Fruit fly (Drosophila melanogaster) whole organism, embryonic: ENCODE data around the gene NijC.

Experiments used
- B-H2 ChIP-seq: fragments of 200-800 bp; sonication (Bioruptor generic); optimal IDR thresholded peaks from 2 replicates; lab custom pipeline; 2018; ENCODE audit warnings: missing biosample characterization, mild to moderate bottlenecking, missing genetic modification characterization
- CG10431 ChIP-seq: fragments of 200-800 bp; sonication (Bioruptor generic); optimal IDR thresholded peaks from 3 replicates; lab custom pipeline; 2018; ENCODE audit warnings: missing biosample characterization, mild to moderate bottlenecking, missing genetic modification characterization
- CG10565 ChIP-seq: fragments of 200-800 bp; sonication (Bioruptor generic); optimal IDR thresholded peaks from 3 replicates; lab custom pipeline; 2016; ENCODE audit warnings: missing biosample characterization, mild to moderate bottlenecking, missing genetic modification characterization
- CG11398 ChIP-seq: fragments of 200-800 bp; sonication (Bioruptor generic); optimal IDR thresholded peaks from 2 replicates; lab custom pipeline; 2016; ENCODE audit warnings: missing biosample characterization, missing genetic modification characterization
- CG11723 ChIP-seq: fragments of 200-800 bp; sonication (Bioruptor generic); optimal IDR thresholded peaks from 2 replicates; lab custom pipeline; 2017; ENCODE audit warnings: missing biosample characterization, mild to moderate bottlenecking, missing genetic modification characterization
- CG12155 ChIP-seq: fragments of 200-800 bp; sonication (Bioruptor generic); optimal IDR thresholded peaks from 3 replicates; lab custom pipeline; 2016; ENCODE audit warnings: missing biosample characterization, missing genetic modification characterization
- CG13123 ChIP-seq: fragments of 200-800 bp; sonication (Bioruptor generic); optimal IDR thresholded peaks from 2 replicates; lab custom pipeline; 2016; ENCODE audit warnings: missing biosample characterization, missing genetic modification characterization
- CG13624 ChIP-seq: fragments of 200-800 bp; sonication (Bioruptor generic); optimal IDR thresholded peaks from 2 replicates; lab custom pipeline; 2016; ENCODE audit warnings: missing biosample characterization, missing genetic modification characterization
- CG14441 ChIP-seq: fragments of 200-800 bp; sonication (Bioruptor generic); IDR thresholded peaks from 2 replicates; pipeline ENCODE4 v1.3.6; 2022; ENCODE audit warnings: missing biosample characterization, missing genetic modification characterization
- CG15073 ChIP-seq: fragments of 200-800 bp; sonication (Bioruptor generic); optimal IDR thresholded peaks from 2 replicates; lab custom pipeline; 2016; ENCODE audit warnings: missing biosample characterization, missing genetic modification characterization
- CG17385 ChIP-seq: fragments of 200-800 bp; sonication (Bioruptor generic); optimal IDR thresholded peaks from 3 replicates; lab custom pipeline; 2018; ENCODE audit warnings: missing biosample characterization, mild to moderate bottlenecking, missing genetic modification characterization
- CG17829 ChIP-seq: fragments of 200-800 bp; optimal IDR thresholded peaks from 2 replicates; lab custom pipeline; 2019; ENCODE audit warnings: missing biosample characterization, mild to moderate bottlenecking, missing genetic modification characterization, moderate library complexity
- CG2129 ChIP-seq: fragments of 200-800 bp; sonication (Bioruptor generic); IDR thresholded peaks from 2 replicates; pipeline ENCODE4 v1.3.6; 2022; ENCODE audit warnings: missing biosample characterization, missing genetic modification characterization; ENCODE audit not compliant: partially characterized antibody
- CG31365 ChIP-seq: fragments of 200-800 bp; sonication (Bioruptor generic); optimal IDR thresholded peaks from 2 replicates; lab custom pipeline; 2018; ENCODE audit warnings: missing biosample characterization, mild to moderate bottlenecking, missing genetic modification characterization
- CG3281 ChIP-seq: fragments of 200-800 bp; sonication (Bioruptor generic); optimal IDR thresholded peaks from 3 replicates; lab custom pipeline; 2017; ENCODE audit warnings: missing biosample characterization, mild to moderate bottlenecking, missing genetic modification characterization
- CG4328 ChIP-seq: fragments of 200-800 bp; sonication (Bioruptor generic); optimal IDR thresholded peaks from 3 replicates; lab custom pipeline; 2017; ENCODE audit warnings: missing biosample characterization, missing genetic modification reagents, missing genetic modification characterization
- CG5953 ChIP-seq: fragments of 200-800 bp; sonication (Bioruptor generic); IDR thresholded peaks from 2 replicates; pipeline ENCODE4 v1.3.6; 2022; ENCODE audit warnings: missing biosample characterization, missing genetic modification characterization
- CG7839 ChIP-seq: fragments of 200-800 bp; sonication (Bioruptor generic); optimal IDR thresholded peaks from 3 replicates; lab custom pipeline; 2018; ENCODE audit warnings: missing biosample characterization, mild to moderate bottlenecking, missing genetic modification characterization, moderate library complexity
- CG8290 ChIP-seq, 3 experiments: fragments of 200-800 bp; sonication (Bioruptor generic); optimal IDR thresholded peaks; 2 replicates each; lab custom pipeline; 2016 to 2019; ENCODE audit warnings: missing biosample characterization in 3 of 3, missing genetic modification characterization in 3 of 3, mild to moderate bottlenecking in 2 of 3, moderate library complexity in 1 of 3
- CG8944 ChIP-seq: fragments of 200-800 bp; sonication (Bioruptor generic); optimal IDR thresholded peaks from 3 replicates; lab custom pipeline; 2016; ENCODE audit warnings: missing biosample characterization, missing genetic modification characterization
- CrebB ChIP-seq: fragments of 200-800 bp; sonication (Bioruptor generic); optimal IDR thresholded peaks from 3 replicates; lab custom pipeline; 2018; ENCODE audit warnings: missing biosample characterization, mild to moderate bottlenecking, missing genetic modification characterization
- Dfd ChIP-seq, 2 experiments: fragments of >200 bp; optimal IDR thresholded peaks; 2 replicates each; lab custom pipeline; 2017; ENCODE audit warnings: missing biosample characterization in 2 of 2, missing genetic modification characterization in 2 of 2
- Gsc ChIP-seq: fragments of 200-800 bp; sonication (Bioruptor generic); IDR thresholded peaks from 2 replicates; pipeline ENCODE4 v1.3.6; 2022; ENCODE audit warnings: missing biosample characterization, missing genetic modification characterization
- Hand ChIP-seq: fragments of 200-800 bp; sonication (Bioruptor generic); optimal IDR thresholded peaks from 2 replicates; lab custom pipeline; 2017; ENCODE audit warnings: mild to moderate bottlenecking, missing biosample characterization, missing genetic modification reagents, missing genetic modification characterization
- HmgZ ChIP-seq: fragments of 200-800 bp; sonication (Bioruptor generic); optimal IDR thresholded peaks from 2 replicates; lab custom pipeline; 2018; ENCODE audit warnings: missing biosample characterization, mild to moderate bottlenecking, missing genetic modification characterization
- Kr ChIP-seq: fragments of 200-800 bp; sonication (Bioruptor generic); optimal IDR thresholded peaks from 2 replicates; lab custom pipeline; 2017; ENCODE audit warnings: missing biosample characterization, mild to moderate bottlenecking, missing genetic modification characterization
- Poxn ChIP-seq: fragments of 200-800 bp; sonication (Bioruptor generic); IDR thresholded peaks from 2 replicates; pipeline ENCODE4 v1.3.6; 2022; ENCODE audit warnings: missing biosample characterization, missing genetic modification characterization
- Sry-β ChIP-seq: fragments of 200-800 bp; sonication (Bioruptor generic); optimal IDR thresholded peaks from 2 replicates; lab custom pipeline; 2018; ENCODE audit warnings: missing biosample characterization, mild to moderate bottlenecking, missing genetic modification characterization, moderate library complexity
- ac ChIP-seq: fragments of 200-800 bp; sonication (Bioruptor generic); optimal IDR thresholded peaks from 3 replicates; lab custom pipeline; 2017; ENCODE audit warnings: missing biosample characterization, mild to moderate bottlenecking, missing genetic modification characterization
- bab2 ChIP-seq: fragments of 200-800 bp; sonication (Bioruptor generic); optimal IDR thresholded peaks from 2 replicates; lab custom pipeline; 2016; ENCODE audit warnings: missing biosample characterization, missing genetic modification characterization
- br ChIP-seq: fragments of >200 bp; optimal IDR thresholded peaks from 2 replicates; lab custom pipeline; 2017
- chif ChIP-seq, 2 experiments: fragments of 200-800 bp; sonication (Bioruptor generic); optimal IDR thresholded peaks; 3 replicates each; lab custom pipeline; 2016; ENCODE audit warnings: missing biosample characterization in 2 of 2, missing genetic modification characterization in 2 of 2
- ci ChIP-seq: fragments of 200-800 bp; sonication (Bioruptor generic); IDR thresholded peaks from 3 replicates; pipeline ENCODE4 v1.3.6; 2022; ENCODE audit warnings: missing biosample characterization, missing genetic modification characterization
- dmrt11E ChIP-seq: fragments of 200-800 bp; sonication (Bioruptor generic); optimal IDR thresholded peaks from 3 replicates; lab custom pipeline; 2018; ENCODE audit warnings: missing biosample characterization, mild to moderate bottlenecking, missing genetic modification characterization, moderate library complexity
- en ChIP-seq: fragments of 200-800 bp; sonication (Bioruptor generic); optimal IDR thresholded peaks from 2 replicates; lab custom pipeline; 2016; ENCODE audit warnings: missing biosample characterization, missing genetic modification characterization
- eve ChIP-seq, 2 experiments: fragments of >200 bp; optimal IDR thresholded peaks; 2 replicates each; lab custom pipeline; 2017; ENCODE audit warnings: missing biosample characterization in 2 of 2, missing genetic modification characterization in 2 of 2
- gce ChIP-seq: fragments of 200-800 bp; sonication (Bioruptor generic); IDR thresholded peaks from 3 replicates; pipeline ENCODE4 v1.3.6; 2022; ENCODE audit warnings: missing biosample characterization, missing genetic modification characterization
- ham ChIP-seq: fragments of 200-800 bp; sonication (Bioruptor generic); IDR thresholded peaks from 2 replicates; pipeline ENCODE4 v1.3.6; 2022; ENCODE audit warnings: missing biosample characterization, missing genetic modification characterization
- hth ChIP-seq: fragments of >200 bp; optimal IDR thresholded peaks from 2 replicates; lab custom pipeline; 2017; ENCODE audit warnings: inconsistent platforms
- jumu ChIP-seq: fragments of 200-800 bp; sonication (Bioruptor generic); optimal IDR thresholded peaks from 3 replicates; lab custom pipeline; 2016; ENCODE audit warnings: missing biosample characterization, missing genetic modification characterization
- lilli ChIP-seq: fragments of 200-800 bp; sonication (Bioruptor generic); optimal IDR thresholded peaks from 3 replicates; lab custom pipeline; 2016; ENCODE audit warnings: missing biosample characterization, missing genetic modification characterization
- luna ChIP-seq: fragments of 200-800 bp; sonication (Bioruptor generic); optimal IDR thresholded peaks from 2 replicates; lab custom pipeline; 2016; ENCODE audit warnings: missing biosample characterization, missing genetic modification characterization
- otp ChIP-seq: fragments of 200-800 bp; sonication (Bioruptor generic); IDR thresholded peaks from 3 replicates; pipeline ENCODE4, ENCODE4 v1.3.6; 2022; ENCODE audit warnings: missing biosample characterization, missing genetic modification characterization
- pfk ChIP-seq: fragments of 200-800 bp; sonication (Bioruptor generic); optimal IDR thresholded peaks from 2 replicates; lab custom pipeline; 2018; ENCODE audit warnings: missing biosample characterization, mild to moderate bottlenecking, missing genetic modification characterization, moderate library complexity
- rib ChIP-seq: fragments of 200-800 bp; sonication (Bioruptor generic); IDR thresholded peaks from 2 replicates; pipeline ENCODE4 v1.3.6; 2022; ENCODE audit warnings: missing biosample characterization, missing genetic modification characterization
- shn ChIP-seq: fragments of 200-800 bp; sonication (Bioruptor generic); optimal IDR thresholded peaks from 3 replicates; lab custom pipeline; 2016; ENCODE audit warnings: missing biosample characterization, missing genetic modification characterization
- tio ChIP-seq: fragments of 200-800 bp; sonication (Bioruptor generic); optimal IDR thresholded peaks from 2 replicates; lab custom pipeline; 2017; ENCODE audit warnings: missing biosample characterization, missing genetic modification characterization, inconsistent platforms
- tll ChIP-seq, 2 experiments: fragments of 200-800 bp in 1 of 2; fragments of >200 bp in 1 of 2; sonication (Bioruptor generic) in 1 of 2; optimal IDR thresholded peaks; 2 replicates each; lab custom pipeline; 2017 to 2019; ENCODE audit warnings: missing biosample characterization in 2 of 2, missing genetic modification characterization in 2 of 2, mild to moderate bottlenecking in 1 of 2, moderate library complexity in 1 of 2
- wdn ChIP-seq: fragments of 200-800 bp; sonication (Bioruptor generic); IDR thresholded peaks from 2 replicates; pipeline ENCODE4 v1.3.6; 2022; ENCODE audit warnings: missing biosample characterization, missing genetic modification characterization
- yki ChIP-seq: fragments of >200 bp; optimal IDR thresholded peaks from 3 replicates; lab custom pipeline; 2018

The NijC gene

DNA sequence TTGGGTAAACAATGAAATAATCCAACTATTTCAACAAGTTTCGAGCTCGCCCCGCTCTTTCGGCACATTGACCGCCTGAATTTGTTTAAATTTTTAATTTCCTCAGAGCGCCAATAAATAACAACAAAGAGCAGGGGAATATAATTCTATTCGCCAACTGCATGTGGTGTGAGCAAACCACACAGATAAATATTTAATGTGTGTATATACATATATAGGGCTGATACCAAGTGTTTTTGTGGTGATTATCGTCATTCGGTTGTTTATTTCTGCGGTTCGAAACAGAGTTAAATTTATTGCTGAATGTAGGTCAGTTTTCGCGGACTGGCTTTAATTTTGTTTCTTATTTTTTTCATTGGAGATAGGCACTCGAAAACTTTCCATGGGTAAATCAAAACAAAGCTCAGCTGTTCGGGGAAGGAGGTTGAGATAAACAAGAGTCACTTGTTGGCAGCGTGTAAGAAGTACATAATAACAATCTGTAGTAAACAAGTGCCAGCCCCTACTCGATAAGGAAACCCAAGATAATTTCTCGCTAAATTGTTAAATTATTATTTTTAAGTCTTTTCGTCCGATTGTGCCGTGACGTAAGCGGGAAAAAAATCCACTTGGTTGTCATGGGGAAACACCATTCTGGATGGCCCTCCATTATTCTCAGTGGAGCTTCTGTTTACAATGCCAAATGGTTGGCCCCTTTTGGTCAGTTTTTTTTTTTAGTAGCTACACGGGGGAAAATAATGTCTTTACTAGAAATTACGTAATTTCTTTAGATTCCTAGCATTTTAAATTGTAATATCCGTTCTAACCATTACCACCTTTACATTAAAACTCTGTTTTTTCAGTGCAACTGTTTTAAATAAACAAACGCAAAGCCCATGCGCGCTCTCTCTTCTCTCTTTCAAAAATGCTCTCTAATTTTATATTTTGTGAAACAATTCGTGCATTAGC, 22.9 kb downstream of the NijC start (continued):
- no peak for TF ChIP-seq Kr
- peak; percentile 12 for TF ChIP-seq jumu
- TF ChIP-seq CG13123 (GFP tag; lab: Kevin White, UChicago): no peak
- no peak for TF ChIP-seq CG10565
- TF ChIP-seq Sry-β: no peak
- no peak for TF ChIP-seq hth (lab: Kevin White, UChicago)
- TF ChIP-seq chif (GFP tag; optimal IDR thresholded peaks at IDR 0.05; lab: Kevin White, UChicago): peak; percentile 21 to 41
- peak; percentile 27; the same call in 1 of the 2 replicates for TF ChIP-seq CG5953 (GFP tag; lab: Robert Waterston, UW)
- TF ChIP-seq en (GFP tag; lab: Kevin White, UChicago): no peak
- TF ChIP-seq dmrt11E: no peak
- TF ChIP-seq bab2: peak; percentile 44
- TF ChIP-seq Dfd (GFP tag; optimal IDR thresholded peaks at IDR 0.05; lab: Kevin White, UChicago): no peak
- no peak for TF ChIP-seq gce (GFP tag; lab: Robert Waterston, UW)
- no peak for TF ChIP-seq CG10431 (GFP tag; lab: Kevin White, UChicago)
- peak; percentile 49 for TF ChIP-seq CG13624 (GFP tag; lab: Kevin White, UChicago)
- TF ChIP-seq luna (GFP tag; lab: Kevin White, UChicago): peak; percentile 41
- peak; percentile 72 for TF ChIP-seq CG14441 (GFP tag; lab: Robert Waterston, UW)
- TF ChIP-seq CG15073 (GFP tag; lab: Kevin White, UChicago): no peak
- no peak for TF ChIP-seq ac (GFP tag; lab: Kevin White, UChicago)
- TF ChIP-seq CrebB: no peak
- no peak for TF ChIP-seq ham (GFP tag; lab: Robert Waterston, UW)
- TF ChIP-seq lilli (GFP tag; lab: Kevin White, UChicago): peak; percentile 71
- no peak for TF ChIP-seq yki (lab: Kevin White, UChicago)
- TF ChIP-seq tio (GFP tag; lab: Kevin White, UChicago): peak; percentile 22
- TF ChIP-seq CG12155 (GFP tag; lab: Kevin White, UChicago): peak; percentile 41
- no peak for TF ChIP-seq tll (GFP tag; optimal IDR thresholded peaks at IDR 0.05; lab: Kevin White, UChicago)
- TF ChIP-seq Gsc (GFP tag; lab: Robert Waterston, UW): no peak
- peak; percentile 52; the same call in 2 of the 3 replicates for TF ChIP-seq ci (GFP tag; lab: Robert Waterston, UW)
- peak; percentile 4 for TF ChIP-seq shn (GFP tag; lab: Kevin White, UChicago)
- peak; percentile 54 for TF ChIP-seq Hand
- peak; percentile 39 for TF ChIP-seq CG8944 (GFP tag; lab: Kevin White, UChicago)
- TF ChIP-seq CG7839 (tag; lab: Kevin White, UChicago): peak; percentile 61
- peak; percentile 27 for TF ChIP-seq rib (GFP tag; lab: Robert Waterston, UW)
- peak; percentile 13 for TF ChIP-seq CG11723 (GFP tag; lab: Kevin White, UChicago)
- TF ChIP-seq CG8290 (GFP tag; optimal IDR thresholded peaks at IDR 0.05; lab: Kevin White, UChicago): no peak
- no peak for TF ChIP-seq CG8290 (tag; optimal IDR thresholded peaks at IDR 0.05; lab: Kevin White, UChicago)
- TF ChIP-seq CG4328 (GFP tag; lab: Kevin White, UChicago): peak; percentile 14
- TF ChIP-seq wdn (GFP tag; lab: Robert Waterston, UW): peak; percentile 68; the same call in 1 of the 2 replicates
- no peak for TF ChIP-seq pfk (GFP tag; lab: Kevin White, UChicago)
- TF ChIP-seq CG2129 (GFP tag; lab: Robert Waterston, UW): no peak
- no peak for TF ChIP-seq br (lab: Kevin White, UChicago)
- TF ChIP-seq CG3281 (GFP tag; lab: Kevin White, UChicago): peak; percentile 42
- no peak for TF ChIP-seq B-H2 (GFP tag; lab: Kevin White, UChicago)
- TF ChIP-seq Poxn (GFP tag; lab: Robert Waterston, UW): no peak
- TF ChIP-seq CG31365 (tag; lab: Kevin White, UChicago): no peak
- TF ChIP-seq CG11398 (GFP tag; lab: Kevin White, UChicago): peak; percentile 30
- TF ChIP-seq CG17829 (tag; lab: Kevin White, UChicago): no peak
- 0 out of 3 replicates have a peak, but pooled peaks have one; percentile 18 for TF ChIP-seq otp (GFP tag; lab: Robert Waterston, UW)
- no peak for TF ChIP-seq eve (GFP tag; optimal IDR thresholded peaks at IDR 0.05; lab: Kevin White, UChicago)
- TF ChIP-seq HmgZ: peak; percentile 17
- peak; percentile 48 for TF ChIP-seq CG17385 (GFP tag; lab: Kevin White, UChicago)
